Fruit fly (Drosophila melanogaster): ENCODE data around the gene CG18417.
A peak's percentile ranks its signal among the peaks of the same experiment; 100 is the strongest.

- TF ChIP-seq CG32121 (GFP tag; IDR thresholded peaks at IDR 0.05) (no peak), CG9948 (tag; optimal IDR thresholded peaks at IDR 0.05) (no peak), Ets98B (GFP tag; IDR thresholded peaks at IDR 0.05) (no peak), CG4496 (GFP tag; IDR thresholded peaks at IDR 0.05) (no peak), CG15710 (tag; optimal IDR thresholded peaks at IDR 0.05) (no peak), CG8301 (tag; optimal IDR thresholded peaks at IDR 0.05) (no peak), Pif1B (GFP tag; optimal IDR thresholded peaks at IDR 0.05) (peak; percentile 21), CG12605 (GFP tag; IDR thresholded peaks at IDR 0.05) (no peak), CG10348 (GFP tag; IDR thresholded peaks at IDR 0.05) (no peak), EcR (GFP tag; optimal IDR thresholded peaks at IDR 0.05) (peak; percentile 33), D1 (tag; optimal IDR thresholded peaks at IDR 0.05) (no peak)
These were observed 29.5 kb upstream of the CG18417 start for dm6 chr3L:7370231-7370882.
